Worm (Caenorhabditis elegans) whole organism, L4 larva: ENCODE measurements around the gene clc-26.
A peak's percentile ranks its signal among the peaks of the same experiment; 100 is the strongest.

Source experiments
- Y5F2A.4 ChIP-seq: fragments of 200-800 bp; sonication (Bioruptor generic); optimal IDR thresholded peaks from 2 replicates; lab custom pipeline; 2018; ENCODE audit warnings: mild to moderate bottlenecking, missing genetic modification characterization, missing compliant biosample characterization
- Y75B8A.6 ChIP-seq: fragments of 200-800 bp; sonication (Bioruptor generic); IDR thresholded peaks from 2 replicates; pipeline ENCODE4 v1.3.6; 2022; ENCODE audit warnings: missing genetic modification reagents, missing genetic modification characterization, missing compliant biosample characterization
- aha-1 ChIP-seq: fragments of 150-350 bp; peaks from one replicate; lab custom pipeline; 2014; ENCODE audit warnings: missing biosample characterization, missing genetic modification characterization
- arid-1 ChIP-seq: fragments of 200-800 bp; sonication (Bioruptor generic); conservative IDR thresholded peaks from 2 replicates; pipeline ENCODE4 v1.3.6; 2022; ENCODE audit warnings: missing genetic modification reagents, missing genetic modification characterization, missing compliant biosample characterization
- ceh-20 ChIP-seq: fragments of 200-800 bp; sonication (Bioruptor generic); IDR thresholded peaks from 2 replicates; pipeline ENCODE4 v1.3.6; 2022; ENCODE audit warnings: missing genetic modification reagents, missing genetic modification characterization, missing compliant biosample characterization
- ceh-44 ChIP-seq: fragments of 200-800 bp; sonication (Bioruptor generic); IDR thresholded peaks from 2 replicates; pipeline ENCODE4 v1.3.6; 2022; ENCODE audit warnings: missing genetic modification reagents, missing genetic modification characterization, missing compliant biosample characterization
- ctbp-1 ChIP-seq: fragments of 200-800 bp; sonication (Bioruptor generic); IDR thresholded peaks from 2 replicates; pipeline ENCODE4 v1.3.6; 2022; ENCODE audit warnings: missing genetic modification reagents, missing genetic modification characterization, missing compliant biosample characterization
- daf-16 ChIP-seq, 3 experiments: sonication (generic microtip); optimal IDR thresholded peaks; 2 replicates each; lab custom pipeline; 2016 to 2017; ENCODE audit warnings: missing genetic modification characterization in 3 of 3, missing genetic modification reagents in 3 of 3, mild to moderate bottlenecking in 2 of 3, missing compliant biosample characterization in 2 of 3, missing biosample characterization in 1 of 3, moderate library complexity in 1 of 3
- dmd-8 ChIP-seq: fragments of 200-800 bp; sonication (Bioruptor generic); IDR thresholded peaks from 2 replicates; pipeline ENCODE4 v1.3.6; 2022; ENCODE audit warnings: missing genetic modification characterization, missing compliant biosample characterization
- dmd-9 ChIP-seq: fragments of 200-800 bp; sonication (Bioruptor generic); IDR thresholded peaks from 2 replicates; pipeline ENCODE4 v1.3.6; 2022; ENCODE audit warnings: missing genetic modification reagents, missing genetic modification characterization, missing compliant biosample characterization
- duxl-1 ChIP-seq: sonication (generic microtip); optimal IDR thresholded peaks from 2 replicates; lab custom pipeline; 2016; ENCODE audit warnings: mild to moderate bottlenecking, missing genetic modification characterization, moderate library complexity, missing compliant biosample characterization; ENCODE audit not compliant: poor library complexity
- egl-43 ChIP-seq: fragments of 200-800 bp; sonication (Bioruptor generic); IDR thresholded peaks from 2 replicates; pipeline ENCODE4 v1.3.6; 2022; ENCODE audit warnings: missing genetic modification reagents, missing genetic modification characterization, missing compliant biosample characterization
- lin-38 ChIP-seq: fragments of 200-800 bp; sonication (Bioruptor generic); IDR thresholded peaks from 2 replicates; pipeline ENCODE4 v1.3.6; 2022; ENCODE audit warnings: missing genetic modification reagents, missing genetic modification characterization, missing compliant biosample characterization
- lir-3 ChIP-seq: sonication (generic microtip); optimal IDR thresholded peaks from 2 replicates; lab custom pipeline; 2016; ENCODE audit warnings: mild to moderate bottlenecking, missing genetic modification characterization, missing compliant biosample characterization
- mdt-29 ChIP-seq: fragments of 200-800 bp; sonication (Bioruptor generic); IDR thresholded peaks from 2 replicates; pipeline ENCODE4 v1.3.6; 2022; ENCODE audit warnings: missing genetic modification reagents, missing genetic modification characterization, missing compliant biosample characterization
- nhr-11 ChIP-seq: fragments of 150-350 bp; optimal IDR thresholded peaks from 2 replicates; lab custom pipeline; 2014; ENCODE audit warnings: missing biosample characterization, missing genetic modification characterization
- nhr-237 ChIP-seq: sonication (generic microtip); optimal IDR thresholded peaks from 2 replicates; lab custom pipeline; 2017; ENCODE audit warnings: missing biosample characterization, missing genetic modification characterization
- nhr-25 ChIP-seq: sonication (generic microtip); optimal IDR thresholded peaks from 2 replicates; lab custom pipeline; 2017; ENCODE audit warnings: missing genetic modification characterization, mild to moderate bottlenecking, missing compliant biosample characterization, antibody characterized with exemption, moderate library complexity, borderline replicate concordance; ENCODE audit not compliant: insufficient read depth
- nhr-28 ChIP-seq: fragments of 150-350 bp; optimal IDR thresholded peaks from 2 replicates; lab custom pipeline; 2014; ENCODE audit warnings: missing biosample characterization, missing genetic modification characterization
- nhr-76 ChIP-seq: fragments of 150-350 bp; optimal IDR thresholded peaks from 2 replicates; lab custom pipeline; 2014; ENCODE audit warnings: missing biosample characterization, missing genetic modification characterization
- pha-4 ChIP-seq, 2 experiments: fragments of 150-350 bp in 1 of 2; fragments of 200-800 bp in 1 of 2; sonication (Bioruptor generic) in 1 of 2; IDR thresholded peaks in 1 of 2; optimal IDR thresholded peaks in 1 of 2; 2 replicates each; pipeline versions ENCODE4 v1.3.6 to Lab custom; 2014 to 2022; ENCODE audit warnings: missing genetic modification characterization in 2 of 2, missing genetic modification reagents in 2 of 2, missing biosample characterization in 1 of 2, missing compliant biosample characterization in 1 of 2
- php-3 ChIP-seq: fragments of 200-800 bp; sonication (Bioruptor generic); IDR thresholded peaks from 2 replicates; pipeline ENCODE4 v1.3.6; 2022; ENCODE audit warnings: missing genetic modification reagents, missing genetic modification characterization, missing compliant biosample characterization
- pqm-1 ChIP-seq: sonication (generic microtip); optimal IDR thresholded peaks from 2 replicates; lab custom pipeline; 2017; ENCODE audit warnings: missing biosample characterization, missing genetic modification characterization
- rbr-2 ChIP-seq: sonication (generic microtip); optimal IDR thresholded peaks from 2 replicates; lab custom pipeline; 2016; ENCODE audit warnings: missing genotype, missing genetic modification characterization, missing compliant biosample characterization
- sdz-12 ChIP-seq: fragments of 200-800 bp; sonication (Bioruptor generic); optimal IDR thresholded peaks from 2 replicates; lab custom pipeline; 2018; ENCODE audit warnings: mild to moderate bottlenecking, missing genetic modification characterization, missing compliant biosample characterization
- set-16 ChIP-seq: fragments of 200-800 bp; sonication (Bioruptor generic); IDR thresholded peaks from 2 replicates; pipeline ENCODE4 v1.3.6; 2022; ENCODE audit warnings: missing genetic modification reagents, missing genetic modification characterization, missing compliant biosample characterization
- skn-1 ChIP-seq: fragments of 150-350 bp; optimal IDR thresholded peaks from 2 replicates; lab custom pipeline; 2014; ENCODE audit warnings: missing biosample characterization, missing genetic modification characterization
- snpc-4 ChIP-seq: fragments of 150-350 bp; optimal IDR thresholded peaks from 2 replicates; lab custom pipeline; 2014; ENCODE audit warnings: missing biosample characterization, missing genetic modification characterization
- unc-39 ChIP-seq: sonication (generic microtip); optimal IDR thresholded peaks from 2 replicates; lab custom pipeline; 2017; ENCODE audit warnings: missing biosample characterization, missing genetic modification characterization
- unc-62 ChIP-seq, 3 experiments: fragments of 150-350 bp in 1 of 3; sonication (generic microtip); optimal IDR thresholded peaks in 2 of 3; peaks in 1 of 3; 1 replicate in 1 of 3; 2 replicates in 2 of 3; lab custom pipeline; 2014 to 2017; ENCODE audit warnings: missing biosample characterization in 3 of 3, missing genetic modification characterization in 3 of 3, missing genetic modification reagents in 3 of 3, missing genotype in 1 of 3
- zag-1 ChIP-seq: fragments of 150-350 bp; optimal IDR thresholded peaks from 2 replicates; lab custom pipeline; 2014; ENCODE audit warnings: missing biosample characterization, missing genetic modification characterization
- zfp-2 ChIP-seq: sonication (generic microtip); optimal IDR thresholded peaks from 2 replicates; lab custom pipeline; 2016; ENCODE audit warnings: mild to moderate bottlenecking, missing genetic modification characterization, missing compliant biosample characterization
- zip-11 ChIP-seq: fragments of 200-800 bp; sonication (Bioruptor generic); IDR thresholded peaks from 2 replicates; pipeline ENCODE4 v1.3.6; 2022; ENCODE audit warnings: missing genetic modification characterization, missing compliant biosample characterization

The clc-26 gene

ce11 chrIII:1020732-1021131 lies 10.1 kb downstream of the clc-26 start, which contains the start of gene clc-23:
clc-23 (plus strand) TSS chrIII:1020954.
- TF ChIP-seq pqm-1, result peak; percentile 56
- TF ChIP-seq nhr-28 (tag; lab: Kevin White, UChicago), result peak; percentile 16
- TF ChIP-seq arid-1 (GFP tag; lab: Robert Waterston, UW), result no peak
- TF ChIP-seq daf-16 (GFP tag; optimal IDR thresholded peaks at IDR 0.05; lab: Kevin White, UChicago), result no peak
- peak; percentile 51 for TF ChIP-seq daf-16 (tag; optimal IDR thresholded peaks at IDR 0.05; lab: Kevin White, UChicago)
- peak; percentile 11 for TF ChIP-seq aha-1 (tag; lab: Kevin White, UChicago)

- no peak for TF ChIP-seq zip-11 (GFP tag; lab: Robert Waterston, UW)
- no peak for TF ChIP-seq lin-38
- TF ChIP-seq Y75B8A.6, result no peak
- TF ChIP-seq sdz-12 (GFP tag; lab: Kevin White, UChicago), result no peak
- no peak for TF ChIP-seq dmd-9
Measured at ce11 chrIII:1016080-1016479, 14.8 kb downstream of the clc-26 start, which contains the start of gene Y34F4.3. Y34F4.3 (minus strand) TSS chrIII:1016180.

ce11 chrIII:1009775-1010174 lies 21.1 kb downstream of the clc-26 start, which contains the start of gene clc-24:
clc-24 (plus strand) TSS chrIII:1010037.
- TF ChIP-seq nhr-28 (tag; lab: Kevin White, UChicago) (no peak), set-16 (GFP tag; lab: Robert Waterston, UW) (peak; percentile 45; the same call in 1 of the 2 replicates)

- peak; percentile 71 for TF ChIP-seq set-16 (GFP tag; lab: Robert Waterston, UW)
- TF ChIP-seq, all 104 proteins: peak for 1; not testable (repeated sequence) for 103
Measured at ce11 chrIII:1009034-1009433, 21.8 kb downstream of the clc-26 start.

- TF ChIP-seq unc-62 (GFP tag; optimal IDR thresholded peaks at IDR 0.05 in 1 of 2; lab: Kevin White, UChicago) (peak in 1 of 2 experiments; percentile 31), unc-62 (tag; optimal IDR thresholded peaks at IDR 0.05; lab: Kevin White, UChicago) (no peak), egl-43 (GFP tag; lab: Robert Waterston, UW) (no peak), pha-4 (GFP tag; IDR thresholded peaks at IDR 0.05; lab: Robert Waterston, UW) (no peak), pha-4 (tag; optimal IDR thresholded peaks at IDR 0.05; lab: Kevin White, UChicago) (no peak), nhr-28 (tag; lab: Kevin White, UChicago) (peak; percentile 28), daf-16 (GFP tag; optimal IDR thresholded peaks at IDR 0.05; lab: Kevin White, UChicago) (no peak), daf-16 (tag; optimal IDR thresholded peaks at IDR 0.05; lab: Kevin White, UChicago) (peak; percentile 61)
Measured at ce11 chrIII:1008091-1008490, 22.8 kb downstream of the clc-26 start, which contains the start of gene clc-27. clc-27 (plus strand) TSS chrIII:1008391.

ce11 chrIII:1007143-1007905 lies 23.5 kb downstream of the clc-26 start:
- TF ChIP-seq ctbp-1 (GFP tag; lab: Robert Waterston, UW) (no peak), php-3 (GFP tag; lab: Robert Waterston, UW) (no peak), pqm-1 (no peak), duxl-1 (tag; lab: Kevin White, UChicago) (no peak), lir-3 (tag; lab: Kevin White, UChicago) (no peak), aha-1 (tag; lab: Kevin White, UChicago) (peak; percentile 81), unc-39 (tag; lab: Kevin White, UChicago) (no peak), zag-1 (tag; lab: Kevin White, UChicago) (no peak), mdt-29 (GFP tag; lab: Robert Waterston, UW) (no peak), snpc-4 (tag; lab: Kevin White, UChicago) (no peak), dmd-8 (no peak), nhr-237 (tag; lab: Kevin White, UChicago) (no peak), nhr-11 (peak; percentile 4), ceh-44 (no peak), rbr-2 (tag; lab: Kevin White, UChicago) (no peak), nhr-76 (no peak), skn-1 (tag; lab: Kevin White, UChicago) (no peak), Y5F2A.4 (GFP tag; lab: Kevin White, UChicago) (no peak), ceh-20 (GFP tag; lab: Robert Waterston, UW) (no peak), set-16 (GFP tag; lab: Robert Waterston, UW) (peak; percentile 55), nhr-25 (no peak), zfp-2 (tag; lab: Kevin White, UChicago) (no peak), unc-62 (GFP tag; optimal IDR thresholded peaks at IDR 0.05 in 1 of 2; lab: Kevin White, UChicago) (peak in 1 of 2 experiments; percentile 2), unc-62 (tag; optimal IDR thresholded peaks at IDR 0.05; lab: Kevin White, UChicago) (no peak), daf-16 (GFP tag; optimal IDR thresholded peaks at IDR 0.05; lab: Kevin White, UChicago) (no peak), daf-16 (tag; optimal IDR thresholded peaks at IDR 0.05; lab: Kevin White, UChicago) (no peak)
